Fruit fly (Drosophila melanogaster) Kc167 (cell line): ENCODE data around the gene Dci.

Experiments
- Myc ChIP-seq: fragments of >200 bp; optimal IDR thresholded peaks from 2 replicates; lab custom pipeline; 2017; ENCODE audit warnings: missing external identifiers
- h ChIP-seq: fragments of >200 bp; optimal IDR thresholded peaks from 3 replicates; lab custom pipeline; 2018; ENCODE audit warnings: missing external identifiers
- psq ChIP-seq: fragments of >200 bp; optimal IDR thresholded peaks from 2 replicates; lab custom pipeline; 2017; ENCODE audit warnings: missing external identifiers

dm6 chr3L:887423-888097 lies 36.4 kb downstream of the Dci start:
- TF ChIP-seq Myc (lab: Kevin White, UChicago) (no peak), h (lab: Kevin White, UChicago) (no peak), psq (lab: Kevin White, UChicago) (no peak)
